Fruit fly (Drosophila melanogaster): ENCODE results near the gene CG42831.

The CG42831 gene

dm6 chr3L:10793889-10794478, 20.6 kb upstream of the CG42831 start (continued):
- TF ChIP-seq rgr (GFP tag; optimal IDR thresholded peaks at IDR 0.05) (peak; percentile 62), Hr78 (GFP tag; optimal IDR thresholded peaks at IDR 0.05) (no peak), fru (GFP tag; optimal IDR thresholded peaks at IDR 0.05) (peak; percentile 39), HLH106 (tag; optimal IDR thresholded peaks at IDR 0.05) (peak; percentile 63), Jra (GFP tag; optimal IDR thresholded peaks at IDR 0.05) (no peak), CG9705 (GFP tag; optimal IDR thresholded peaks at IDR 0.05) (no peak), br (GFP tag; optimal IDR thresholded peaks at IDR 0.05) (peak; percentile 13)

DNA sequence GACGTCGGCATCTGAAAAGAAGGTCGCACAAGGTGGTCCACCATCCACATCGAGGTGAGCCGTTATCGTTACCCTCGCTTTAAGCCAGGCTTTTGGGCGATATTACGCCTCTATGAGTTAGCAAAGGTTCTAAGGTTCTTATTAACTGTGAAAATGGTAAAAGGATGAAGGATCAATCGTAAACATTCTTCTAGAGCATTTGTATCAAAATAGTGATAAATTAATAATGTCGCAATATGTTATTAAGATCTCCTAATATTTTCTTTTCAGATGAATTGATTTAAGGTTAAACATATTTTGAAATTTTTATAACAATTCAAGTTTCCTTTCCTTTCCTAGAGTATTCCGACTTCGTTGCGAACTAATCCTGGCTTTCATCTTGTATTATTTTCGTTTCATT, 18.7 kb upstream of the CG42831 start:
- TF ChIP-seq rgr (GFP tag; optimal IDR thresholded peaks at IDR 0.05), result no peak
- TF ChIP-seq Abd-B (GFP tag; optimal IDR thresholded peaks at IDR 0.05), result no peak
- TF ChIP-seq pan (optimal IDR thresholded peaks at IDR 0.05), result no peak
- TF ChIP-seq CrebA (GFP tag; optimal IDR thresholded peaks at IDR 0.05; ENCODE audit: borderline replicate concordance), result no peak
- TF ChIP-seq dmrt93B (GFP tag; optimal IDR thresholded peaks at IDR 0.05), result no peak
- TF ChIP-seq N (GFP tag; optimal IDR thresholded peaks at IDR 0.05), result no peak
- TF ChIP-seq fru (GFP tag; optimal IDR thresholded peaks at IDR 0.05), result no peak
- no peak for TF ChIP-seq tai (GFP tag; optimal IDR thresholded peaks at IDR 0.05)
- no peak for TF ChIP-seq brk (GFP tag; optimal IDR thresholded peaks at IDR 0.05)
- TF ChIP-seq sv (GFP tag; optimal IDR thresholded peaks at IDR 0.05), result no peak
- no peak for TF ChIP-seq psq (GFP tag; optimal IDR thresholded peaks at IDR 0.05)
- no peak for TF ChIP-seq Dif (GFP tag; optimal IDR thresholded peaks at IDR 0.05; ENCODE audit: partially characterized antibody)
- no peak for TF ChIP-seq Mio (GFP tag; optimal IDR thresholded peaks at IDR 0.05)
- TF ChIP-seq Hr78 (GFP tag; optimal IDR thresholded peaks at IDR 0.05), result no peak

- TF ChIP-seq Dif (GFP tag; optimal IDR thresholded peaks at IDR 0.05; ENCODE audit: partially characterized antibody), result no peak
- TF ChIP-seq Sp1 (GFP tag; optimal IDR thresholded peaks at IDR 0.05), result peak; percentile 25
- no peak for TF ChIP-seq brk (GFP tag; optimal IDR thresholded peaks at IDR 0.05)
- peak; percentile 40 for TF ChIP-seq HLH106 (tag; optimal IDR thresholded peaks at IDR 0.05)
- peak; percentile 33 for TF ChIP-seq OdsH (GFP tag; optimal IDR thresholded peaks at IDR 0.05)
- TF ChIP-seq fru (GFP tag; optimal IDR thresholded peaks at IDR 0.05), result peak; percentile 20
- TF ChIP-seq foxo (GFP tag; optimal IDR thresholded peaks at IDR 0.05), result peak in 1 of 2 experiments; percentile 38
- TF ChIP-seq ey (GFP tag; optimal IDR thresholded peaks at IDR 0.05), result peak; percentile 17
- peak; percentile 17 for TF ChIP-seq rgr (GFP tag; optimal IDR thresholded peaks at IDR 0.05)
- TF ChIP-seq h (GFP tag; optimal IDR thresholded peaks at IDR 0.05), result peak; percentile 44
- TF ChIP-seq dmrt93B (GFP tag; optimal IDR thresholded peaks at IDR 0.05), result no peak
- TF ChIP-seq br (GFP tag; optimal IDR thresholded peaks at IDR 0.05), result peak; percentile 1
These were observed 14.6 kb upstream of the CG42831 start for dm6 chr3L:10799988-10800387.

- TF ChIP-seq dl (GFP tag; optimal IDR thresholded peaks at IDR 0.05; ENCODE audit: insufficient read depth in 1 of 2, partially characterized antibody in 2 of 2) (no peak), OdsH (GFP tag; optimal IDR thresholded peaks at IDR 0.05) (no peak), Dfd (GFP tag; optimal IDR thresholded peaks at IDR 0.05) (peak; percentile 62), pan (optimal IDR thresholded peaks at IDR 0.05) (no peak), dsf (GFP tag; optimal IDR thresholded peaks at IDR 0.05; ENCODE audit: borderline replicate concordance) (no peak)
These were observed 13.4 kb upstream of the CG42831 start, which contains the start of gene CG12523 for dm6 chr3L:10801140-10801646. TSS of gene CG12523 (plus strand) at chr3L:10801190.

dm6 chr3L:10803124-10803523, 11.5 kb upstream of the CG42831 start:
- TF ChIP-seq Dfd (GFP tag; optimal IDR thresholded peaks at IDR 0.05) (no peak), HLH106 (tag; optimal IDR thresholded peaks at IDR 0.05) (no peak), foxo (GFP tag; optimal IDR thresholded peaks at IDR 0.05) (no peak), Hr78 (GFP tag; optimal IDR thresholded peaks at IDR 0.05) (no peak), OdsH (GFP tag; optimal IDR thresholded peaks at IDR 0.05) (no peak), CG9705 (GFP tag; optimal IDR thresholded peaks at IDR 0.05) (no peak), Hr83 (GFP tag; optimal IDR thresholded peaks at IDR 0.05; ENCODE audit: poor library complexity, severe bottlenecking) (no peak), CG32264 (GFP tag; optimal IDR thresholded peaks at IDR 0.05) (no peak), tai (GFP tag; optimal IDR thresholded peaks at IDR 0.05) (no peak), sv (GFP tag; optimal IDR thresholded peaks at IDR 0.05) (no peak), dmrt93B (GFP tag; optimal IDR thresholded peaks at IDR 0.05) (no peak), Rel (GFP tag; optimal IDR thresholded peaks at IDR 0.05) (no peak), Rel (tag; optimal IDR thresholded peaks at IDR 0.05) (no peak), GATAd (GFP tag; optimal IDR thresholded peaks at IDR 0.05) (no peak)
